Fruit fly (Drosophila melanogaster) S2 (cell line): Measurements from ENCODE around the gene CG34325.

Experiments used
- CG8478 ChIP-seq: fragments of >200 bp; optimal IDR thresholded peaks from 2 replicates; lab custom pipeline; 2018
- CTCF ChIP-seq, 2 experiments: fragments of >200 bp; optimal IDR thresholded peaks; 2 replicates each; lab custom pipeline; 2018

dm6 chrX:16693805-16694387, 27.3 kb downstream of the CG34325 start:
- no peak for TF ChIP-seq CG8478 (lab: Kevin White, UChicago)
- TF ChIP-seq CTCF (optimal IDR thresholded peaks at IDR 0.05; lab: Kevin White, UChicago), result no peak
